Worm (Caenorhabditis elegans) whole organism, L4 larva: ENCODE results near the gene gldi-6.
A peak's percentile ranks its signal among the peaks of the same experiment; 100 is the strongest.

Experiments
- D1046.2 ChIP-seq: fragments of 200-800 bp; sonication (Bioruptor generic); IDR thresholded peaks from 2 replicates; pipeline ENCODE4 v1.3.6; 2022; ENCODE audit warnings: missing genetic modification characterization, missing compliant biosample characterization
- F49E8.2 ChIP-seq: sonication (generic microtip); optimal IDR thresholded peaks from 2 replicates; lab custom pipeline; 2016; ENCODE audit warnings: missing compliant biosample characterization, mild to moderate bottlenecking, missing genetic modification characterization, borderline replicate concordance
- T20F7.1 ChIP-seq: fragments of 200-800 bp; sonication (Bioruptor generic); optimal IDR thresholded peaks from 2 replicates; lab custom pipeline; 2018; ENCODE audit warnings: mild to moderate bottlenecking, missing genetic modification characterization, missing compliant biosample characterization
- Y48G9A.11 ChIP-seq: fragments of 200-800 bp; sonication (Bioruptor generic); IDR thresholded peaks from 2 replicates; pipeline ENCODE4 v1.3.6; 2022; ENCODE audit warnings: missing genetic modification reagents, missing genetic modification characterization, missing compliant biosample characterization
- ZK337.2 ChIP-seq: fragments of 200-800 bp; sonication (Bioruptor generic); IDR thresholded peaks from 2 replicates; pipeline ENCODE4 v1.3.6; 2022; ENCODE audit warnings: missing genetic modification reagents, missing genetic modification characterization, missing compliant biosample characterization
- ceh-82 ChIP-seq: sonication (generic microtip); optimal IDR thresholded peaks from 2 replicates; lab custom pipeline; 2017; ENCODE audit warnings: missing biosample characterization, missing genetic modification characterization
- dmd-6 ChIP-seq: fragments of 200-800 bp; sonication (Bioruptor generic); IDR thresholded peaks from 2 replicates; pipeline ENCODE4 v1.3.6; 2022; ENCODE audit warnings: missing genetic modification reagents, missing genetic modification characterization, missing compliant biosample characterization
- dmd-9 ChIP-seq: fragments of 200-800 bp; sonication (Bioruptor generic); IDR thresholded peaks from 2 replicates; pipeline ENCODE4 v1.3.6; 2022; ENCODE audit warnings: missing genetic modification reagents, missing genetic modification characterization, missing compliant biosample characterization
- egl-27 ChIP-seq: sonication (generic microtip); optimal IDR thresholded peaks from 3 replicates; lab custom pipeline; 2017; ENCODE audit warnings: missing biosample characterization, missing genetic modification reagents, missing genetic modification characterization
- hlh-11 ChIP-seq: fragments of 200-800 bp; sonication (Bioruptor generic); optimal IDR thresholded peaks from 2 replicates; lab custom pipeline; 2018; ENCODE audit warnings: mild to moderate bottlenecking, missing genetic modification characterization, missing compliant biosample characterization
- jun-1 ChIP-seq: fragments of 150-350 bp; optimal IDR thresholded peaks from 2 replicates; lab custom pipeline; 2014; ENCODE audit warnings: missing biosample characterization, missing genetic modification reagents, missing genetic modification characterization
- lim-7 ChIP-seq: fragments of 200-800 bp; sonication (Bioruptor generic); IDR thresholded peaks from 2 replicates; pipeline ENCODE4 v1.3.6; 2022; ENCODE audit warnings: missing genetic modification characterization, missing compliant biosample characterization
- lin-29 ChIP-seq: fragments of 200-800 bp; sonication (Bioruptor generic); IDR thresholded peaks from 2 replicates; pipeline ENCODE4 v1.3.6; 2022; ENCODE audit warnings: missing genetic modification reagents, missing genetic modification characterization, missing compliant biosample characterization
- lin-39 ChIP-seq: fragments of 150-350 bp; optimal IDR thresholded peaks from 2 replicates; lab custom pipeline; 2014; ENCODE audit warnings: missing biosample characterization, missing genetic modification reagents, missing genetic modification characterization
- lir-3 ChIP-seq: sonication (generic microtip); optimal IDR thresholded peaks from 2 replicates; lab custom pipeline; 2016; ENCODE audit warnings: mild to moderate bottlenecking, missing genetic modification characterization, missing compliant biosample characterization
- lsy-2 ChIP-seq, 2 experiments: fragments of 150-350 bp in 1 of 2; sonication (generic microtip) in 1 of 2; optimal IDR thresholded peaks; 2 replicates each; lab custom pipeline; 2014 to 2017; ENCODE audit warnings: missing biosample characterization in 2 of 2, missing genetic modification characterization in 2 of 2
- madf-5 ChIP-seq, 2 experiments: fragments of 200-800 bp; sonication (Bioruptor generic); IDR thresholded peaks; 2 replicates each; pipeline ENCODE4 v1.3.6; 2022; ENCODE audit warnings: missing compliant biosample characterization in 2 of 2, missing genetic modification characterization in 2 of 2
- mxl-3 ChIP-seq: fragments of 200-800 bp; sonication (Bioruptor generic); optimal IDR thresholded peaks from 2 replicates; lab custom pipeline; 2018; ENCODE audit warnings: mild to moderate bottlenecking, missing genetic modification characterization, missing compliant biosample characterization
- nhr-25 ChIP-seq: sonication (generic microtip); optimal IDR thresholded peaks from 2 replicates; lab custom pipeline; 2017; ENCODE audit warnings: missing genetic modification characterization, mild to moderate bottlenecking, missing compliant biosample characterization, antibody characterized with exemption, moderate library complexity, borderline replicate concordance; ENCODE audit not compliant: insufficient read depth
- nhr-28 ChIP-seq: fragments of 150-350 bp; optimal IDR thresholded peaks from 2 replicates; lab custom pipeline; 2014; ENCODE audit warnings: missing biosample characterization, missing genetic modification characterization
- nhr-48 ChIP-seq: sonication (generic microtip); optimal IDR thresholded peaks from 2 replicates; lab custom pipeline; 2016; ENCODE audit warnings: mild to moderate bottlenecking, missing genetic modification characterization, missing compliant biosample characterization
- nhr-6 ChIP-seq: fragments of 150-350 bp; optimal IDR thresholded peaks from 2 replicates; lab custom pipeline; 2014; ENCODE audit warnings: missing biosample characterization, missing genetic modification characterization
- nhr-76 ChIP-seq: fragments of 150-350 bp; optimal IDR thresholded peaks from 2 replicates; lab custom pipeline; 2014; ENCODE audit warnings: missing biosample characterization, missing genetic modification characterization
- php-3 ChIP-seq: fragments of 200-800 bp; sonication (Bioruptor generic); IDR thresholded peaks from 2 replicates; pipeline ENCODE4 v1.3.6; 2022; ENCODE audit warnings: missing genetic modification reagents, missing genetic modification characterization, missing compliant biosample characterization
- set-16 ChIP-seq: fragments of 200-800 bp; sonication (Bioruptor generic); IDR thresholded peaks from 2 replicates; pipeline ENCODE4 v1.3.6; 2022; ENCODE audit warnings: missing genetic modification reagents, missing genetic modification characterization, missing compliant biosample characterization
- snpc-4 ChIP-seq: fragments of 150-350 bp; optimal IDR thresholded peaks from 2 replicates; lab custom pipeline; 2014; ENCODE audit warnings: missing biosample characterization, missing genetic modification characterization
- spr-3 ChIP-seq: fragments of 200-800 bp; sonication (Bioruptor generic); optimal IDR thresholded peaks from 2 replicates; lab custom pipeline; 2018; ENCODE audit warnings: mild to moderate bottlenecking, missing genetic modification characterization, missing compliant biosample characterization
- tag-97 ChIP-seq: fragments of 200-800 bp; sonication (Bioruptor generic); IDR thresholded peaks from 2 replicates; pipeline ENCODE4 v1.3.6; 2022; ENCODE audit warnings: missing genetic modification characterization, missing compliant biosample characterization
- tra-1 ChIP-seq: fragments of 200-800 bp; sonication (Bioruptor generic); IDR thresholded peaks from 2 replicates; pipeline ENCODE4 v1.3.6; 2022; ENCODE audit warnings: missing genetic modification reagents, missing genetic modification characterization, missing compliant biosample characterization
- unc-130 ChIP-seq: sonication (generic microtip); optimal IDR thresholded peaks from 2 replicates; lab custom pipeline; 2016; ENCODE audit warnings: missing genetic modification reagents, missing genetic modification characterization, missing compliant biosample characterization
- unc-62 ChIP-seq, 3 experiments: fragments of 150-350 bp in 1 of 3; sonication (generic microtip); optimal IDR thresholded peaks in 2 of 3; peaks in 1 of 3; 1 replicate in 1 of 3; 2 replicates in 2 of 3; lab custom pipeline; 2014 to 2017; ENCODE audit warnings: missing biosample characterization in 3 of 3, missing genetic modification characterization in 3 of 3, missing genetic modification reagents in 3 of 3, missing genotype in 1 of 3
- zfp-3 ChIP-seq: fragments of 200-800 bp; sonication (Bioruptor generic); conservative IDR thresholded peaks from 2 replicates; pipeline ENCODE4 v1.3.6; 2022; ENCODE audit warnings: missing genetic modification reagents, missing genetic modification characterization, missing compliant biosample characterization
- zip-11 ChIP-seq: fragments of 200-800 bp; sonication (Bioruptor generic); IDR thresholded peaks from 2 replicates; pipeline ENCODE4 v1.3.6; 2022; ENCODE audit warnings: missing genetic modification characterization, missing compliant biosample characterization

Gene gldi-6

ce11 chrII:3428158-3428704 lies 18.5 kb upstream of the gldi-6 start (continued):
- no peak for TF ChIP-seq lir-3
- TF ChIP-seq php-3: no peak
- no peak for TF ChIP-seq D1046.2 (GFP tag; lab: Robert Waterston, UW)
- no peak for TF ChIP-seq Y48G9A.11 (GFP tag; lab: Robert Waterston, UW)
- no peak for TF ChIP-seq unc-130 (GFP tag; lab: Kevin White, UChicago)

- TF ChIP-seq tra-1 (GFP tag; lab: Robert Waterston, UW) (no peak), lim-7 (no peak), tag-97 (no peak), nhr-76 (tag; lab: Kevin White, UChicago) (no peak), zfp-3 (no peak)
Measured at ce11 chrII:3429400-3429799, 17.3 kb upstream of the gldi-6 start, which contains the start of gene C16C8.18. Gene C16C8.18 (plus strand): TSS chrII:3429700.

- TF ChIP-seq egl-27 (tag; lab: Kevin White, UChicago) (no peak), snpc-4 (peak; percentile 16), nhr-25 (tag; lab: Kevin White, UChicago) (peak; percentile 16), dmd-9 (no peak), nhr-28 (peak; percentile 34), dmd-6 (GFP tag; lab: Robert Waterston, UW) (peak; percentile 55), unc-62 (GFP tag; optimal IDR thresholded peaks at IDR 0.05 in 1 of 2; lab: Kevin White, UChicago) (peak in 1 of 2 experiments; percentile 30), unc-62 (tag; optimal IDR thresholded peaks at IDR 0.05; lab: Kevin White, UChicago) (no peak)
Measured at ce11 chrII:3434893-3435503, 11.7 kb upstream of the gldi-6 start.

- TF ChIP-seq ZK337.2 (GFP tag; lab: Robert Waterston, UW) (no peak), spr-3 (GFP tag; lab: Kevin White, UChicago) (no peak), nhr-28 (no peak), mxl-3 (GFP tag; lab: Kevin White, UChicago) (no peak), madf-5 (GFP tag; IDR thresholded peaks at IDR 0.05; lab: Robert Waterston, UW) (no peak), lin-39 (tag; lab: Kevin White, UChicago) (no peak), set-16 (no peak), F49E8.2 (no peak), nhr-48 (tag; lab: Kevin White, UChicago) (no peak), nhr-6 (tag; lab: Kevin White, UChicago) (no peak), T20F7.1 (no peak), lsy-2 (tag; optimal IDR thresholded peaks at IDR 0.05; lab: Kevin White, UChicago) (no peak)
- TF ChIP-seq, all 104 proteins: peak for 0
Measured at ce11 chrII:3436412-3436811, 10.3 kb upstream of the gldi-6 start, which contains the start of gene skpo-2. Gene skpo-2 (minus strand): TSS chrII:3436512.

- TF ChIP-seq set-16 (peak; percentile 77), nhr-6 (tag; lab: Kevin White, UChicago) (no peak)
Measured at ce11 chrII:3437393-3437792, 9.4 kb upstream of the gldi-6 start.

ce11 chrII:3438280-3438679 lies 8.5 kb upstream of the gldi-6 start:
- no peak for TF ChIP-seq lir-3
- TF ChIP-seq lin-29 (GFP tag; lab: Robert Waterston, UW): no peak
- TF ChIP-seq ceh-82 (tag; lab: Kevin White, UChicago): no peak
- TF ChIP-seq zip-11 (GFP tag; lab: Robert Waterston, UW): no peak
- TF ChIP-seq hlh-11: peak; percentile 2
- no peak for TF ChIP-seq jun-1 (tag; lab: Kevin White, UChicago)
